Fruit fly (Drosophila melanogaster): ENCODE results near the gene CG18754.

The CG18754 gene

dm6 chr3R:23721936-23722335, 38.1 kb downstream of the CG18754 start (continued):
- TF ChIP-seq Dp (GFP tag; optimal IDR thresholded peaks at IDR 0.05) = peak; percentile 95
- TF ChIP-seq Pdp1 (GFP tag; optimal IDR thresholded peaks at IDR 0.05) = peak in 1 of 2 experiments; percentile 3
- peak; percentile 98 for TF ChIP-seq CTCF (GFP tag; optimal IDR thresholded peaks at IDR 0.05)
- TF ChIP-seq maf-S (GFP tag; optimal IDR thresholded peaks at IDR 0.05) = peak; percentile 9
- TF ChIP-seq az2 (GFP tag; optimal IDR thresholded peaks at IDR 0.05) = peak; percentile 18
- TF ChIP-seq CG9932 (GFP tag; IDR thresholded peaks at IDR 0.05) = peak; percentile 50

dm6 chr3R:23722680-23723372, 39.0 kb downstream of the CG18754 start, which contains the start of gene CG10365:
TSS of gene CG10365 (plus strand) at chr3R:23723331.
- TF ChIP-seq Nf-YC (tag; optimal IDR thresholded peaks at IDR 0.05) = peak; percentile 64
- no peak for TF ChIP-seq CG13287 (GFP tag; IDR thresholded peaks at IDR 0.05; ENCODE audit: partially characterized antibody)
- TF ChIP-seq ro (GFP tag; IDR thresholded peaks at IDR 0.05) = no peak
- peak in 1 of 3 experiments; percentile 39 for TF ChIP-seq lola (GFP tag; optimal IDR thresholded peaks at IDR 0.05)
- no peak for TF ChIP-seq pnt (GFP tag; optimal IDR thresholded peaks at IDR 0.05)
- peak; percentile 46 for TF ChIP-seq CG1603 (tag; optimal IDR thresholded peaks at IDR 0.05)
- TF ChIP-seq CG3281 (GFP tag; optimal IDR thresholded peaks at IDR 0.05) = peak; percentile 86
- peak; percentile 89 for TF ChIP-seq phol (tag; optimal IDR thresholded peaks at IDR 0.05)
- no peak for TF ChIP-seq CG1792 (GFP tag; optimal IDR thresholded peaks at IDR 0.05)
- TF ChIP-seq so (GFP tag; IDR thresholded peaks at IDR 0.05) = peak; percentile 79
- no peak for TF ChIP-seq shn (GFP tag; optimal IDR thresholded peaks at IDR 0.05)
- peak; percentile 75 for TF ChIP-seq klu (GFP tag; IDR thresholded peaks at IDR 0.05)
- TF ChIP-seq Oli (tag; optimal IDR thresholded peaks at IDR 0.05) = peak; percentile 85
- TF ChIP-seq CG10366 (GFP tag; IDR thresholded peaks at IDR 0.05) = peak; percentile 83
- no peak for TF ChIP-seq fd102C (GFP tag; optimal IDR thresholded peaks at IDR 0.05)
- TF ChIP-seq Asciz (GFP tag; optimal IDR thresholded peaks at IDR 0.05) = peak; percentile 87
- peak; percentile 73 for TF ChIP-seq CG10654 (GFP tag; optimal IDR thresholded peaks at IDR 0.05)
- peak; percentile 17 for TF ChIP-seq Camta (GFP tag; optimal IDR thresholded peaks at IDR 0.05)
- no peak for TF ChIP-seq grn (GFP tag; optimal IDR thresholded peaks at IDR 0.05)
- TF ChIP-seq zen2 (GFP tag; IDR thresholded peaks at IDR 0.05; ENCODE audit: partially characterized antibody) = no peak
- no peak for TF ChIP-seq dan (GFP tag; IDR thresholded peaks at IDR 0.05)
- TF ChIP-seq pan (optimal IDR thresholded peaks at IDR 0.05) = no peak
- peak in 1 of 2 experiments; percentile 93 for TF ChIP-seq pan (GFP tag; optimal IDR thresholded peaks at IDR 0.05 in 1 of 2, IDR thresholded peaks at IDR 0.05 in 1 of 2)
- peak; percentile 90 for TF ChIP-seq CG8388 (GFP tag; optimal IDR thresholded peaks at IDR 0.05)
- no peak for TF ChIP-seq NK7.1 (GFP tag; optimal IDR thresholded peaks at IDR 0.05)
- TF ChIP-seq sisA (GFP tag; IDR thresholded peaks at IDR 0.05) = peak; percentile 76
- no peak for TF ChIP-seq Scr (GFP tag; IDR thresholded peaks at IDR 0.05; ENCODE audit: partially characterized antibody)
- peak; percentile 93 for TF ChIP-seq CoRest (tag; optimal IDR thresholded peaks at IDR 0.05)
- peak; percentile 92 for TF ChIP-seq tgo (GFP tag; IDR thresholded peaks at IDR 0.05)
- TF ChIP-seq CG6854 (GFP tag; optimal IDR thresholded peaks at IDR 0.05) = peak; percentile 91
- no peak for TF ChIP-seq vnd (GFP tag; IDR thresholded peaks at IDR 0.05; ENCODE audit: partially characterized antibody)
- peak; percentile 83 for TF ChIP-seq CG14441 (GFP tag; IDR thresholded peaks at IDR 0.05)
- peak; percentile 89 for TF ChIP-seq Fer1 (GFP tag; optimal IDR thresholded peaks at IDR 0.05)
- no peak for TF ChIP-seq CG7928 (GFP tag; optimal IDR thresholded peaks at IDR 0.05)
- peak; percentile 78 for TF ChIP-seq CG18262 (tag; optimal IDR thresholded peaks at IDR 0.05)
- no peak for TF ChIP-seq Sry-β (GFP tag; optimal IDR thresholded peaks at IDR 0.05)
- TF ChIP-seq Sin3A (optimal IDR thresholded peaks at IDR 0.05) = no peak
- peak; percentile 74 for TF ChIP-seq CG12104 (GFP tag; optimal IDR thresholded peaks at IDR 0.05)
- TF ChIP-seq Ada2b (GFP tag; IDR thresholded peaks at IDR 0.05) = peak; percentile 88
- peak; percentile 87 for TF ChIP-seq Rfx (GFP tag; IDR thresholded peaks at IDR 0.05)
- TF ChIP-seq dimm (GFP tag; IDR thresholded peaks at IDR 0.05) = peak; percentile 59
- peak; percentile 77 for TF ChIP-seq CG12299 (tag; optimal IDR thresholded peaks at IDR 0.05)
- no peak for TF ChIP-seq sc (optimal IDR thresholded peaks at IDR 0.05)
- peak; percentile 24 for TF ChIP-seq sc (GFP tag; optimal IDR thresholded peaks at IDR 0.05)
